Worm (Caenorhabditis elegans) whole organism, L4 larva: Measurements from ENCODE around the gene fubl-1.

Source experiments
- F10B5.3 ChIP-seq: sonication (generic microtip); optimal IDR thresholded peaks from 2 replicates; lab custom pipeline; 2016; ENCODE audit warnings: mild to moderate bottlenecking, missing genetic modification characterization, missing compliant biosample characterization
- F44E2.7 ChIP-seq: fragments of 200-800 bp; sonication (Bioruptor generic); IDR thresholded peaks from 2 replicates; pipeline ENCODE4 v2.1.2; 2022; ENCODE audit warnings: missing genetic modification characterization, missing compliant biosample characterization
- R02D3.7 ChIP-seq: fragments of 150-350 bp; sonication (generic microtip); optimal IDR thresholded peaks from 3 replicates; lab custom pipeline; 2014; ENCODE audit warnings: missing biosample characterization, missing genetic modification characterization
- T20F7.1 ChIP-seq: fragments of 200-800 bp; sonication (Bioruptor generic); optimal IDR thresholded peaks from 2 replicates; lab custom pipeline; 2018; ENCODE audit warnings: mild to moderate bottlenecking, missing genetic modification characterization, missing compliant biosample characterization
- T26A8.4 ChIP-seq: fragments of 200-800 bp; sonication (Bioruptor generic); IDR thresholded peaks from 2 replicates; pipeline ENCODE4 v1.3.6; 2022; ENCODE audit warnings: missing genetic modification characterization, missing compliant biosample characterization
- Y5F2A.4 ChIP-seq: fragments of 200-800 bp; sonication (Bioruptor generic); optimal IDR thresholded peaks from 2 replicates; lab custom pipeline; 2018; ENCODE audit warnings: mild to moderate bottlenecking, missing genetic modification characterization, missing compliant biosample characterization
- Y75B8A.6 ChIP-seq: fragments of 200-800 bp; sonication (Bioruptor generic); IDR thresholded peaks from 2 replicates; pipeline ENCODE4 v1.3.6; 2022; ENCODE audit warnings: missing genetic modification reagents, missing genetic modification characterization, missing compliant biosample characterization
- aha-1 ChIP-seq: fragments of 150-350 bp; peaks from one replicate; lab custom pipeline; 2014; ENCODE audit warnings: missing biosample characterization, missing genetic modification characterization
- ama-1 ChIP-seq: fragments of 150-350 bp; optimal IDR thresholded peaks from 2 replicates; lab custom pipeline; 2014; ENCODE audit warnings: inconsistent platforms, mixed read lengths
- daf-12 ChIP-seq: fragments of 150-350 bp; optimal IDR thresholded peaks from 2 replicates; lab custom pipeline; 2014; ENCODE audit warnings: missing biosample characterization, missing genetic modification reagents, missing genetic modification characterization
- daf-16 ChIP-seq, 3 experiments: sonication (generic microtip); optimal IDR thresholded peaks; 2 replicates each; lab custom pipeline; 2016 to 2017; ENCODE audit warnings: missing genetic modification characterization in 3 of 3, missing genetic modification reagents in 3 of 3, mild to moderate bottlenecking in 2 of 3, missing compliant biosample characterization in 2 of 3, missing biosample characterization in 1 of 3, moderate library complexity in 1 of 3
- daf-8 ChIP-seq: fragments of 200-800 bp; sonication (Bioruptor generic); IDR thresholded peaks from 2 replicates; pipeline ENCODE4 v1.3.6; 2022; ENCODE audit warnings: missing genetic modification characterization, missing compliant biosample characterization
- dmd-6 ChIP-seq: fragments of 200-800 bp; sonication (Bioruptor generic); IDR thresholded peaks from 2 replicates; pipeline ENCODE4 v1.3.6; 2022; ENCODE audit warnings: missing genetic modification reagents, missing genetic modification characterization, missing compliant biosample characterization
- dmd-8 ChIP-seq: fragments of 200-800 bp; sonication (Bioruptor generic); IDR thresholded peaks from 2 replicates; pipeline ENCODE4 v1.3.6; 2022; ENCODE audit warnings: missing genetic modification characterization, missing compliant biosample characterization
- dpl-1 ChIP-seq: fragments of 150-350 bp; optimal IDR thresholded peaks from 2 replicates; lab custom pipeline; 2014; ENCODE audit warnings: missing biosample characterization, missing genetic modification reagents, missing genetic modification characterization
- dve-1 ChIP-seq: sonication (generic microtip); optimal IDR thresholded peaks from 2 replicates; lab custom pipeline; 2017; ENCODE audit warnings: antibody characterized with exemption, mild to moderate bottlenecking, missing genetic modification characterization, missing compliant biosample characterization; ENCODE audit not compliant: insufficient read depth
- fos-1 ChIP-seq: fragments of 150-350 bp; optimal IDR thresholded peaks from 2 replicates; lab custom pipeline; 2014; ENCODE audit warnings: missing biosample characterization, missing genetic modification characterization
- hif-1 ChIP-seq, 2 experiments: sonication (generic microtip); optimal IDR thresholded peaks; 2 replicates each; lab custom pipeline; 2016 to 2017; ENCODE audit warnings: missing compliant biosample characterization in 2 of 2, missing genetic modification characterization in 2 of 2, missing genetic modification reagents in 2 of 2, missing genotype in 2 of 2, mild to moderate bottlenecking in 1 of 2
- hlh-11 ChIP-seq: fragments of 200-800 bp; sonication (Bioruptor generic); optimal IDR thresholded peaks from 2 replicates; lab custom pipeline; 2018; ENCODE audit warnings: mild to moderate bottlenecking, missing genetic modification characterization, missing compliant biosample characterization
- hlh-30 ChIP-seq: sonication (generic microtip); optimal IDR thresholded peaks from 2 replicates; lab custom pipeline; 2017; ENCODE audit warnings: antibody characterized with exemption, mild to moderate bottlenecking, missing genetic modification characterization, missing compliant biosample characterization; ENCODE audit not compliant: insufficient read depth
- lim-7 ChIP-seq: fragments of 200-800 bp; sonication (Bioruptor generic); IDR thresholded peaks from 2 replicates; pipeline ENCODE4 v1.3.6; 2022; ENCODE audit warnings: missing genetic modification characterization, missing compliant biosample characterization
- lin-38 ChIP-seq: fragments of 200-800 bp; sonication (Bioruptor generic); IDR thresholded peaks from 2 replicates; pipeline ENCODE4 v1.3.6; 2022; ENCODE audit warnings: missing genetic modification reagents, missing genetic modification characterization, missing compliant biosample characterization
- lsy-2 ChIP-seq, 2 experiments: fragments of 150-350 bp in 1 of 2; sonication (generic microtip) in 1 of 2; optimal IDR thresholded peaks; 2 replicates each; lab custom pipeline; 2014 to 2017; ENCODE audit warnings: missing biosample characterization in 2 of 2, missing genetic modification characterization in 2 of 2
- madf-9 ChIP-seq: fragments of 200-800 bp; sonication (Bioruptor generic); conservative IDR thresholded peaks from 2 replicates; pipeline ENCODE4 v1.3.6; 2022; ENCODE audit warnings: missing genetic modification reagents, missing genetic modification characterization, missing compliant biosample characterization
- mdl-1 ChIP-seq, 2 experiments: fragments of 150-350 bp in 1 of 2; sonication (generic microtip) in 1 of 2; optimal IDR thresholded peaks; 2 replicates each; lab custom pipeline; 2014 to 2017; ENCODE audit warnings: missing biosample characterization in 2 of 2, missing genetic modification characterization in 2 of 2
- mep-1 ChIP-seq: fragments of 150-350 bp; sonication (generic microtip); optimal IDR thresholded peaks from 3 replicates; lab custom pipeline; 2014; ENCODE audit warnings: missing biosample characterization, missing genetic modification characterization
- mes-2 ChIP-seq: sonication (generic microtip); optimal IDR thresholded peaks from 2 replicates; lab custom pipeline; 2016; ENCODE audit warnings: missing genotype, mild to moderate bottlenecking, missing genetic modification characterization, missing compliant biosample characterization; ENCODE audit not compliant: poor library complexity, severe bottlenecking
- nhr-237 ChIP-seq: sonication (generic microtip); optimal IDR thresholded peaks from 2 replicates; lab custom pipeline; 2017; ENCODE audit warnings: missing biosample characterization, missing genetic modification characterization
- nhr-25 ChIP-seq: sonication (generic microtip); optimal IDR thresholded peaks from 2 replicates; lab custom pipeline; 2017; ENCODE audit warnings: missing genetic modification characterization, mild to moderate bottlenecking, missing compliant biosample characterization, antibody characterized with exemption, moderate library complexity, borderline replicate concordance; ENCODE audit not compliant: insufficient read depth
- nhr-28 ChIP-seq: fragments of 150-350 bp; optimal IDR thresholded peaks from 2 replicates; lab custom pipeline; 2014; ENCODE audit warnings: missing biosample characterization, missing genetic modification characterization
- nhr-6 ChIP-seq: fragments of 150-350 bp; optimal IDR thresholded peaks from 2 replicates; lab custom pipeline; 2014; ENCODE audit warnings: missing biosample characterization, missing genetic modification characterization
- pha-4 ChIP-seq, 2 experiments: fragments of 150-350 bp in 1 of 2; fragments of 200-800 bp in 1 of 2; sonication (Bioruptor generic) in 1 of 2; IDR thresholded peaks in 1 of 2; optimal IDR thresholded peaks in 1 of 2; 2 replicates each; pipeline versions ENCODE4 v1.3.6 to Lab custom; 2014 to 2022; ENCODE audit warnings: missing genetic modification characterization in 2 of 2, missing genetic modification reagents in 2 of 2, missing biosample characterization in 1 of 2, missing compliant biosample characterization in 1 of 2
- pqm-1 ChIP-seq: sonication (generic microtip); optimal IDR thresholded peaks from 2 replicates; lab custom pipeline; 2017; ENCODE audit warnings: missing biosample characterization, missing genetic modification characterization
- rbr-2 ChIP-seq: sonication (generic microtip); optimal IDR thresholded peaks from 2 replicates; lab custom pipeline; 2016; ENCODE audit warnings: missing genotype, missing genetic modification characterization, missing compliant biosample characterization
- set-16 ChIP-seq: fragments of 200-800 bp; sonication (Bioruptor generic); IDR thresholded peaks from 2 replicates; pipeline ENCODE4 v1.3.6; 2022; ENCODE audit warnings: missing genetic modification reagents, missing genetic modification characterization, missing compliant biosample characterization
- snpc-1.2 ChIP-seq: fragments of 200-800 bp; sonication (Bioruptor generic); IDR thresholded peaks from 2 replicates; pipeline ENCODE4 v1.3.6; 2022; ENCODE audit warnings: missing genetic modification reagents, missing genetic modification characterization, missing compliant biosample characterization
- spr-1 ChIP-seq: sonication (generic microtip); optimal IDR thresholded peaks from 2 replicates; lab custom pipeline; 2016; ENCODE audit warnings: mild to moderate bottlenecking, missing genetic modification characterization, missing compliant biosample characterization
- tra-1 ChIP-seq: fragments of 200-800 bp; sonication (Bioruptor generic); IDR thresholded peaks from 2 replicates; pipeline ENCODE4 v1.3.6; 2022; ENCODE audit warnings: missing genetic modification reagents, missing genetic modification characterization, missing compliant biosample characterization
- unc-130 ChIP-seq: sonication (generic microtip); optimal IDR thresholded peaks from 2 replicates; lab custom pipeline; 2016; ENCODE audit warnings: missing genetic modification reagents, missing genetic modification characterization, missing compliant biosample characterization
- unc-62 ChIP-seq, 3 experiments: fragments of 150-350 bp in 1 of 3; sonication (generic microtip); optimal IDR thresholded peaks in 2 of 3; peaks in 1 of 3; 1 replicate in 1 of 3; 2 replicates in 2 of 3; lab custom pipeline; 2014 to 2017; ENCODE audit warnings: missing biosample characterization in 3 of 3, missing genetic modification characterization in 3 of 3, missing genetic modification reagents in 3 of 3, missing genotype in 1 of 3
- zfp-3 ChIP-seq: fragments of 200-800 bp; sonication (Bioruptor generic); conservative IDR thresholded peaks from 2 replicates; pipeline ENCODE4 v1.3.6; 2022; ENCODE audit warnings: missing genetic modification reagents, missing genetic modification characterization, missing compliant biosample characterization
- ztf-7 ChIP-seq: fragments of 150-350 bp; optimal IDR thresholded peaks from 2 replicates; lab custom pipeline; 2014; ENCODE audit warnings: missing biosample characterization, missing genetic modification characterization

Gene fubl-1

ce11 chrV:10247673-10248239, 9.1 kb upstream of the fubl-1 start:
- no peak for TF ChIP-seq F44E2.7 (GFP tag; lab: Robert Waterston, UW)
- peak; percentile 56 for TF ChIP-seq aha-1 (tag; lab: Kevin White, UChicago)
- no peak for TF ChIP-seq T20F7.1
- no peak for TF ChIP-seq spr-1
- no peak for TF ChIP-seq dmd-6 (GFP tag; lab: Robert Waterston, UW)
- TF ChIP-seq nhr-6 (tag; lab: Kevin White, UChicago): no peak
- TF ChIP-seq unc-130 (GFP tag; lab: Kevin White, UChicago): no peak
- TF ChIP-seq nhr-25 (tag; lab: Kevin White, UChicago): no peak
- no peak for TF ChIP-seq T26A8.4 (GFP tag; lab: Robert Waterston, UW)
- TF ChIP-seq dve-1 (tag; lab: Kevin White, UChicago): peak; percentile 6
- no peak for TF ChIP-seq dmd-8 (GFP tag; lab: Robert Waterston, UW)
- TF ChIP-seq pqm-1: no peak
- no peak for TF ChIP-seq zfp-3 (GFP tag; lab: Robert Waterston, UW)
- TF ChIP-seq Y75B8A.6 (GFP tag; lab: Robert Waterston, UW): no peak
- TF ChIP-seq unc-62 (GFP tag; optimal IDR thresholded peaks at IDR 0.05 in 1 of 2; lab: Kevin White, UChicago): peak in 1 of 2 experiments; percentile 81
- no peak for TF ChIP-seq unc-62 (tag; optimal IDR thresholded peaks at IDR 0.05; lab: Kevin White, UChicago)
- peak; percentile 51 for TF ChIP-seq hlh-30 (tag; lab: Kevin White, UChicago)
- TF ChIP-seq lsy-2 (tag; optimal IDR thresholded peaks at IDR 0.05; lab: Kevin White, UChicago): peak in 1 of 2 experiments; percentile 25
- peak; percentile 13 for TF ChIP-seq nhr-28 (tag; lab: Kevin White, UChicago)
- TF ChIP-seq ama-1 (lab: Kevin White, UChicago): peak; percentile 23
- TF ChIP-seq ztf-7 (tag; lab: Kevin White, UChicago): no peak

ce11 chrV:10246967-10247366, 8.3 kb upstream of the fubl-1 start:
- TF ChIP-seq F10B5.3 (no peak), dve-1 (tag; lab: Kevin White, UChicago) (peak; percentile 15), dmd-6 (GFP tag; lab: Robert Waterston, UW) (peak; percentile 31), pha-4 (GFP tag; IDR thresholded peaks at IDR 0.05; lab: Robert Waterston, UW) (no peak), pha-4 (tag; optimal IDR thresholded peaks at IDR 0.05; lab: Kevin White, UChicago) (no peak), mdl-1 (tag; optimal IDR thresholded peaks at IDR 0.05; lab: Kevin White, UChicago) (peak; percentile 14 to 81), madf-9 (GFP tag; lab: Robert Waterston, UW) (peak; percentile 85), fos-1 (tag; lab: Kevin White, UChicago) (no peak), daf-16 (GFP tag; optimal IDR thresholded peaks at IDR 0.05; lab: Kevin White, UChicago) (peak in 1 of 2 experiments; percentile 32), daf-16 (tag; optimal IDR thresholded peaks at IDR 0.05; lab: Kevin White, UChicago) (peak; percentile 84), hif-1 (tag; optimal IDR thresholded peaks at IDR 0.05; lab: Kevin White, UChicago) (peak in 1 of 2 experiments; percentile 68), R02D3.7 (tag; lab: Kevin White, UChicago) (no peak), daf-12 (tag; lab: Kevin White, UChicago) (no peak), set-16 (peak; percentile 52), lin-38 (GFP tag; lab: Robert Waterston, UW) (no peak), nhr-237 (tag; lab: Kevin White, UChicago) (no peak), ztf-7 (tag; lab: Kevin White, UChicago) (no peak), mep-1 (no peak), Y5F2A.4 (no peak), snpc-1.2 (GFP tag; lab: Robert Waterston, UW) (no peak), T26A8.4 (GFP tag; lab: Robert Waterston, UW) (peak; percentile 33; the same call in 1 of the 2 replicates), daf-8 (GFP tag; lab: Robert Waterston, UW) (no peak), mes-2 (peak; percentile 39), dpl-1 (no peak), rbr-2 (tag; lab: Kevin White, UChicago) (peak; percentile 21), tra-1 (GFP tag; lab: Robert Waterston, UW) (no peak), hlh-30 (tag; lab: Kevin White, UChicago) (peak; percentile 78), ama-1 (lab: Kevin White, UChicago) (peak; percentile 1), lim-7 (GFP tag; lab: Robert Waterston, UW) (no peak), nhr-28 (tag; lab: Kevin White, UChicago) (no peak), hlh-11 (tag; lab: Kevin White, UChicago) (peak; percentile 65)
- TF ChIP-seq, all 104 proteins: peak for 13
